Fruit fly (Drosophila melanogaster) whole organism, prepupa: ENCODE measurements around the gene CG14712.

ENCODE experiments used
- Blimp-1 ChIP-seq: fragments of 200-800 bp; sonication (Bioruptor generic); optimal IDR thresholded peaks from 3 replicates; lab custom pipeline; 2017; ENCODE audit warnings: missing biosample characterization, missing genetic modification characterization, mild to moderate bottlenecking, moderate library complexity, missing genetic modification reagents
- CG10669 ChIP-seq: fragments of 200-800 bp; sonication (Bioruptor generic); optimal IDR thresholded peaks from 3 replicates; lab custom pipeline; 2018; ENCODE audit warnings: missing biosample characterization, mild to moderate bottlenecking, missing genetic modification characterization, moderate library complexity
- CG11294 ChIP-seq: fragments of 200-800 bp; sonication (Bioruptor generic); IDR thresholded peaks from 2 replicates; pipeline ENCODE4 v1.3.6; 2022; ENCODE audit warnings: missing biosample characterization, missing genetic modification characterization
- CG1621 ChIP-seq: fragments of 200-800 bp; sonication (Bioruptor generic); optimal IDR thresholded peaks from 3 replicates; lab custom pipeline; 2018; ENCODE audit warnings: missing biosample characterization, mild to moderate bottlenecking, missing genetic modification characterization
- CG16779 ChIP-seq: fragments of 200-800 bp; sonication (Bioruptor generic); optimal IDR thresholded peaks from 3 replicates; lab custom pipeline; 2017; ENCODE audit warnings: missing biosample characterization, mild to moderate bottlenecking, missing genetic modification characterization
- CG3032 ChIP-seq: fragments of 200-800 bp; optimal IDR thresholded peaks from 2 replicates; lab custom pipeline; 2019; ENCODE audit warnings: missing biosample characterization, mild to moderate bottlenecking, missing genetic modification characterization, moderate library complexity
- CG31627 ChIP-seq: fragments of 200-800 bp; sonication (Bioruptor generic); optimal IDR thresholded peaks from 3 replicates; lab custom pipeline; 2016; ENCODE audit warnings: missing biosample characterization, missing genetic modification characterization
- CG32006 ChIP-seq: fragments of 200-800 bp; sonication (Bioruptor generic); optimal IDR thresholded peaks from 3 replicates; lab custom pipeline; 2017; ENCODE audit warnings: missing biosample characterization, mild to moderate bottlenecking, missing genetic modification characterization
- CG34406 ChIP-seq: fragments of 200-800 bp; sonication (Bioruptor generic); optimal IDR thresholded peaks from 3 replicates; lab custom pipeline; 2016; ENCODE audit warnings: missing biosample characterization, missing genetic modification characterization
- CG3919 ChIP-seq: fragments of 200-800 bp; sonication (Bioruptor generic); optimal IDR thresholded peaks from 3 replicates; lab custom pipeline; 2016; ENCODE audit warnings: missing biosample characterization, missing genetic modification characterization
- CG4318 ChIP-seq: fragments of 200-800 bp; sonication (Bioruptor generic); optimal IDR thresholded peaks from 3 replicates; lab custom pipeline; 2017; ENCODE audit warnings: missing biosample characterization, mild to moderate bottlenecking, missing genetic modification characterization
- CG6808 ChIP-seq: fragments of 200-800 bp; sonication (Bioruptor generic); optimal IDR thresholded peaks from 3 replicates; lab custom pipeline; 2017; ENCODE audit warnings: missing biosample characterization, missing genetic modification characterization, mild to moderate bottlenecking, moderate library complexity, missing genetic modification reagents
- CG7368 ChIP-seq: fragments of 200-800 bp; sonication (Bioruptor generic); optimal IDR thresholded peaks from 3 replicates; lab custom pipeline; 2016; ENCODE audit warnings: missing biosample characterization, missing genetic modification characterization
- CG8119 ChIP-seq: fragments of 200-800 bp; sonication (Bioruptor generic); IDR thresholded peaks from 3 replicates; pipeline ENCODE4 v1.3.6; 2022; ENCODE audit warnings: missing biosample characterization, missing genetic modification characterization
- CG8319 ChIP-seq: fragments of 200-800 bp; sonication (Bioruptor generic); optimal IDR thresholded peaks from 3 replicates; lab custom pipeline; 2016; ENCODE audit warnings: missing biosample characterization, missing genetic modification characterization
- CG9139 ChIP-seq: fragments of 200-800 bp; sonication (Bioruptor generic); optimal IDR thresholded peaks from 3 replicates; lab custom pipeline; 2017; ENCODE audit warnings: missing biosample characterization, mild to moderate bottlenecking, missing genetic modification characterization
- Eip75B ChIP-seq: fragments of 200-800 bp; sonication (Bioruptor generic); optimal IDR thresholded peaks from 3 replicates; lab custom pipeline; 2016; ENCODE audit warnings: missing biosample characterization, missing genetic modification characterization
- Eip93F ChIP-seq: fragments of 200-800 bp; sonication (Bioruptor generic); optimal IDR thresholded peaks from 2 replicates; lab custom pipeline; 2016; ENCODE audit warnings: missing biosample characterization, mild to moderate bottlenecking, missing genetic modification characterization
- Ets21C ChIP-seq: fragments of 200-800 bp; sonication (Bioruptor generic); optimal IDR thresholded peaks from 3 replicates; lab custom pipeline; 2016; ENCODE audit warnings: missing biosample characterization, missing genetic modification characterization
- Ets96B ChIP-seq: fragments of 200-800 bp; optimal IDR thresholded peaks from 2 replicates; lab custom pipeline; 2019; ENCODE audit warnings: missing biosample characterization, mild to moderate bottlenecking, missing genetic modification characterization, moderate library complexity
- Gug ChIP-seq: fragments of 200-800 bp; sonication (Bioruptor generic); IDR thresholded peaks from 2 replicates; pipeline ENCODE4 v1.3.6; 2022; ENCODE audit warnings: missing biosample characterization, missing genetic modification characterization
- Hr38 ChIP-seq: sonication (Bioruptor generic); optimal IDR thresholded peaks from 2 replicates; lab custom pipeline; 2016; ENCODE audit warnings: missing biosample characterization, missing genetic modification characterization
- Hr39 ChIP-seq: fragments of 200-800 bp; sonication (Bioruptor generic); optimal IDR thresholded peaks from 2 replicates; lab custom pipeline; 2016; ENCODE audit warnings: missing biosample characterization, missing genetic modification characterization
- Hr4 ChIP-seq: fragments of 200-800 bp; sonication (Bioruptor generic); optimal IDR thresholded peaks from 3 replicates; lab custom pipeline; 2016; ENCODE audit warnings: missing biosample characterization, missing genetic modification characterization
- Lpt ChIP-seq: fragments of 200-800 bp; sonication (Bioruptor generic); optimal IDR thresholded peaks from 3 replicates; lab custom pipeline; 2016; ENCODE audit warnings: missing biosample characterization, missing genetic modification characterization
- Met ChIP-seq: fragments of 200-800 bp; sonication (Bioruptor generic); optimal IDR thresholded peaks from 3 replicates; lab custom pipeline; 2016; ENCODE audit warnings: missing biosample characterization, missing genetic modification characterization
- OdsH ChIP-seq: fragments of 200-800 bp; sonication (Bioruptor generic); optimal IDR thresholded peaks from 3 replicates; lab custom pipeline; 2016; ENCODE audit warnings: missing biosample characterization, missing genetic modification characterization
- Smox ChIP-seq: fragments of 200-800 bp; sonication (Bioruptor generic); optimal IDR thresholded peaks from 3 replicates; lab custom pipeline; 2016; ENCODE audit warnings: missing biosample characterization, missing genetic modification characterization
- Sox102F ChIP-seq: fragments of 200-800 bp; sonication (Bioruptor generic); optimal IDR thresholded peaks from 2 replicates; lab custom pipeline; 2016; ENCODE audit warnings: missing biosample characterization, mild to moderate bottlenecking, missing genetic modification characterization
- Sox14 ChIP-seq: fragments of 200-800 bp; sonication (Bioruptor generic); optimal IDR thresholded peaks from 3 replicates; lab custom pipeline; 2016; ENCODE audit warnings: missing biosample characterization, missing genetic modification characterization
- Sox15 ChIP-seq: fragments of 200-800 bp; sonication (Bioruptor generic); optimal IDR thresholded peaks from 3 replicates; lab custom pipeline; 2016; ENCODE audit warnings: missing biosample characterization, missing genetic modification characterization
- achi ChIP-seq: fragments of 200-800 bp; sonication (Bioruptor generic); optimal IDR thresholded peaks from 3 replicates; lab custom pipeline; 2016; ENCODE audit warnings: missing biosample characterization, missing genetic modification characterization
- acj6 ChIP-seq: fragments of 200-800 bp; sonication (Bioruptor generic); optimal IDR thresholded peaks from 3 replicates; lab custom pipeline; 2016; ENCODE audit warnings: missing biosample characterization, missing genetic modification characterization
- dac ChIP-seq: fragments of 200-800 bp; sonication (Bioruptor generic); optimal IDR thresholded peaks from 2 replicates; lab custom pipeline; 2017; ENCODE audit warnings: missing biosample characterization, mild to moderate bottlenecking, missing genetic modification characterization
- dsx ChIP-seq: fragments of 200-800 bp; optimal IDR thresholded peaks from 3 replicates; lab custom pipeline; 2019; ENCODE audit warnings: missing biosample characterization, mild to moderate bottlenecking, missing genetic modification characterization, moderate library complexity; ENCODE audit not compliant: poor library complexity, severe bottlenecking
- eg ChIP-seq: fragments of 200-800 bp; sonication (Bioruptor generic); IDR thresholded peaks from 3 replicates; pipeline ENCODE4 v1.3.6; 2022; ENCODE audit warnings: missing biosample characterization, missing genetic modification characterization
- esn ChIP-seq: fragments of 200-800 bp; sonication (Bioruptor generic); optimal IDR thresholded peaks from 2 replicates; lab custom pipeline; 2016; ENCODE audit warnings: missing biosample characterization, mild to moderate bottlenecking, missing genetic modification characterization, moderate library complexity
- fd59A ChIP-seq: fragments of 200-800 bp; sonication (Bioruptor generic); optimal IDR thresholded peaks from 2 replicates; lab custom pipeline; 2017; ENCODE audit warnings: missing biosample characterization, mild to moderate bottlenecking, missing genetic modification characterization, missing genetic modification reagents
- fd85E ChIP-seq: fragments of 200-800 bp; sonication (Bioruptor generic); optimal IDR thresholded peaks from 3 replicates; lab custom pipeline; 2016; ENCODE audit warnings: missing biosample characterization, missing genetic modification characterization
- fkh ChIP-seq: fragments of 200-800 bp; sonication (Bioruptor generic); optimal IDR thresholded peaks from 3 replicates; lab custom pipeline; 2017; ENCODE audit warnings: missing biosample characterization, mild to moderate bottlenecking, missing genetic modification characterization, moderate library complexity
- lz ChIP-seq: fragments of 200-800 bp; sonication (Bioruptor generic); optimal IDR thresholded peaks from 3 replicates; lab custom pipeline; 2016; ENCODE audit warnings: missing biosample characterization, missing genetic modification characterization
- net ChIP-seq: fragments of 200-800 bp; sonication (Bioruptor generic); optimal IDR thresholded peaks from 3 replicates; lab custom pipeline; 2016; ENCODE audit warnings: missing biosample characterization, missing genetic modification characterization
- pdm3 ChIP-seq: fragments of 200-800 bp; sonication (Bioruptor generic); optimal IDR thresholded peaks from 3 replicates; lab custom pipeline; 2016; ENCODE audit warnings: missing biosample characterization, missing genetic modification characterization
- salr ChIP-seq, 2 experiments: fragments of 200-800 bp; sonication (Bioruptor generic); optimal IDR thresholded peaks; 3 replicates each; lab custom pipeline; 2016 to 2018; ENCODE audit warnings: missing biosample characterization in 2 of 2, missing genetic modification characterization in 2 of 2, mild to moderate bottlenecking in 1 of 2
- spab ChIP-seq: fragments of 200-800 bp; sonication (Bioruptor generic); optimal IDR thresholded peaks from 2 replicates; lab custom pipeline; 2017; ENCODE audit warnings: missing biosample characterization, mild to moderate bottlenecking, missing genetic modification characterization, missing genetic modification reagents
- ss ChIP-seq, 2 experiments: fragments of 200-800 bp; sonication (Bioruptor generic); optimal IDR thresholded peaks; 2 replicates in 1 of 2; 3 replicates in 1 of 2; lab custom pipeline; 2017 to 2018; ENCODE audit warnings: mild to moderate bottlenecking in 2 of 2, missing biosample characterization in 2 of 2, missing genetic modification characterization in 2 of 2, moderate library complexity in 1 of 2
- svp ChIP-seq: fragments of 200-800 bp; sonication (Bioruptor generic); peaks from one replicate; lab custom pipeline; 2016; ENCODE audit warnings: missing biosample characterization, missing genetic modification characterization
- vri ChIP-seq: fragments of 200-800 bp; sonication (Bioruptor generic); optimal IDR thresholded peaks from 3 replicates; lab custom pipeline; 2016; ENCODE audit warnings: missing biosample characterization, mild to moderate bottlenecking, missing genetic modification characterization

CG14712 gene

DNA sequence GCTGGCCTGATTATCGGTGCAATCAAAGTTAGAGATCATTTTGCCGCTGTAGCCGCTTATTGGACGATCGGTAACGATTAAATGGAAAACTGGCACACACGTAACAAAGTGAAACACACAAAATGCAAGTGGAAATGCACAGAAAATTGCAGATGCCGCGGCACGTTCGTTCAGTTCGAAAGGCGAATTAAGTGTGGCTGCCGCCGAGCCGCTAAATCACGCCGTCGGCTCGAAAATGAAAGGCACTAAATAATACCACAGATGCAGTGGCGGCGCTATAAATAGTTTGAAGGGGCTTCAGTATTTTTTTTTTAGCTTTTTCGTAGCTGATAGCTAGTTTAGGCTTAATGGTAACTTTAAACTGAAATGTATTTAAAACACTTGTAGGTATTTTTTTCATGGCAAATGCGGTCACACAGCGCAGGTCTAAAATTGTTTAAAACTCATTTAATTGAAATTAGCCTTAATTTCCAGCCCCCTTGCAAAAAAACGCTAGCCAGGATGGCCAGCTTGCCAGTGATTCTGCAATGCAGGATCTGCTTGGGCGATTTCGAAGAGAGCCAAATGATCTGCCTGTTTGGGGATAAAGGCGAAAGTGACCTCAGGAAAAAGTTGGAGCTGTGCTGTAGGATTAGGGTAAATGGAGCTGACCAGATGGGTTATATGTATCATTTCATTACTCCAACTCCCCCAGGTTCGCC lies 8.7 kb upstream of the CG14712 start, which contains the start of the genes Jupiter and CG14710 (continued):
- TF ChIP-seq eg (GFP tag; lab: Robert Waterston, UW): peak; percentile 70; the same call in 2 of the 3 replicates
- no peak for TF ChIP-seq svp (GFP tag; lab: Kevin White, UChicago)
- TF ChIP-seq vri (GFP tag; lab: Kevin White, UChicago): no peak
- peak; percentile 30 for TF ChIP-seq achi
- no peak for TF ChIP-seq CG8319 (GFP tag; lab: Kevin White, UChicago)
- TF ChIP-seq Hr4 (GFP tag; lab: Kevin White, UChicago): peak; percentile 37
- TF ChIP-seq Ets96B (tag; lab: Kevin White, UChicago): peak; percentile 19
- peak; percentile 49 for TF ChIP-seq Sox15 (GFP tag; lab: Kevin White, UChicago)
- TF ChIP-seq Eip75B (GFP tag; lab: Kevin White, UChicago): no peak
- no peak for TF ChIP-seq CG10669 (GFP tag; lab: Kevin White, UChicago)
- TF ChIP-seq CG11294 (GFP tag; lab: Robert Waterston, UW): peak; percentile 57; the same call in 1 of the 2 replicates
- peak; percentile 39 for TF ChIP-seq CG1621 (tag; lab: Kevin White, UChicago)
- no peak for TF ChIP-seq Hr38 (GFP tag; lab: Kevin White, UChicago)
- no peak for TF ChIP-seq fd59A (GFP tag; lab: Kevin White, UChicago)
- peak; percentile 50; the same call in 1 of the 2 replicates for TF ChIP-seq Gug (GFP tag; lab: Robert Waterston, UW)
- peak; percentile 41 for TF ChIP-seq acj6 (GFP tag; lab: Kevin White, UChicago)
- peak; percentile 78 for TF ChIP-seq CG31627 (GFP tag; lab: Kevin White, UChicago)
- TF ChIP-seq Sox14 (GFP tag; lab: Kevin White, UChicago): peak; percentile 67
- TF ChIP-seq Ets21C (GFP tag; lab: Kevin White, UChicago): peak; percentile 64
- TF ChIP-seq ss (GFP tag; optimal IDR thresholded peaks at IDR 0.05; lab: Kevin White, UChicago): peak; percentile 52 to 61
- peak; percentile 47 for TF ChIP-seq OdsH (GFP tag; lab: Kevin White, UChicago)
- TF ChIP-seq fd85E (GFP tag; lab: Kevin White, UChicago): no peak
- no peak for TF ChIP-seq net
- TF ChIP-seq lz: peak; percentile 73
- peak; percentile 37; the same call in 1 of the 3 replicates for TF ChIP-seq CG8119 (GFP tag; lab: Robert Waterston, UW)
- TF ChIP-seq spab: no peak
- no peak for TF ChIP-seq CG34406
- TF ChIP-seq dac (GFP tag; lab: Kevin White, UChicago): no peak
- TF ChIP-seq Blimp-1 (GFP tag; lab: Kevin White, UChicago): no peak
- no peak for TF ChIP-seq CG4318
- TF ChIP-seq fkh (GFP tag; lab: Kevin White, UChicago): no peak
- peak; percentile 52 for TF ChIP-seq CG3032 (tag; lab: Kevin White, UChicago)
- peak in 1 of 2 experiments; percentile 16 for TF ChIP-seq salr (GFP tag; optimal IDR thresholded peaks at IDR 0.05; lab: Kevin White, UChicago)
- TF ChIP-seq Hr39 (GFP tag; lab: Kevin White, UChicago): peak; percentile 65
- no peak for TF ChIP-seq Eip93F
- TF ChIP-seq CG9139 (GFP tag; lab: Kevin White, UChicago): no peak
- no peak for TF ChIP-seq Lpt (GFP tag; lab: Kevin White, UChicago)
- no peak for TF ChIP-seq Sox102F (GFP tag; lab: Kevin White, UChicago)
- TF ChIP-seq, all 60 proteins: peak for 30

DNA sequence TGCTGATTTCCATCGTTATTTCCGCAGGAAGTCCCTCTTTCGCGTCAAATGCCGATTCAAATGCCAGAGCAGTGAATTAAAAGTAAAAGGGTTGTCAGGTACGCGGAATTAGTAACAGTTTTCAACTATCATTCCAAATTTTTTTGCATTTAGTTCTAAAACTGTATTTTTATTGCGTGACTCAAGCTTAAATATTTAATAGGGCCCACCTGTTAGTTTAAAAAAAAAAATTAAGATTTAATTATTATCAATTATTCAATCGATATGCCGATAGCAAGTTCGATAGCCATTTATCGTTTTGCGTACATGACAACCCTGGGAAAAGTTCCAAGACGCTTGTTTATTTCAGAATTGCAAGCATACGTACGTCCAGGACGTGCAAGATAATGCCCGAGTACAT lies 5.5 kb upstream of the CG14712 start, which contains the start of gene CG14711:
Gene CG14711, plus strand, starts transcription at position 315 of the 400 bp plus-strand sequence.
- no peak for TF ChIP-seq CG7368 (GFP tag; lab: Kevin White, UChicago)
- TF ChIP-seq Sox15 (GFP tag; lab: Kevin White, UChicago): peak; percentile 64
- no peak for TF ChIP-seq pdm3 (GFP tag; lab: Kevin White, UChicago)
- no peak for TF ChIP-seq dac (GFP tag; lab: Kevin White, UChicago)
- TF ChIP-seq CG9139 (GFP tag; lab: Kevin White, UChicago): no peak
- no peak for TF ChIP-seq dsx (GFP tag; lab: Kevin White, UChicago)
- no peak for TF ChIP-seq Smox (GFP tag; lab: Kevin White, UChicago)
- no peak for TF ChIP-seq Eip75B (GFP tag; lab: Kevin White, UChicago)
- TF ChIP-seq Gug (GFP tag; lab: Robert Waterston, UW): peak; percentile 44; the same call in 1 of the 2 replicates
- no peak for TF ChIP-seq CG6808 (GFP tag; lab: Kevin White, UChicago)
- no peak for TF ChIP-seq CG16779 (tag; lab: Kevin White, UChicago)
- no peak for TF ChIP-seq CG3919 (GFP tag; lab: Kevin White, UChicago)
- peak; percentile 76 for TF ChIP-seq Sox14 (GFP tag; lab: Kevin White, UChicago)
- no peak for TF ChIP-seq CG4318
- peak; percentile 83; the same call in 2 of the 3 replicates for TF ChIP-seq eg (GFP tag; lab: Robert Waterston, UW)
- TF ChIP-seq CG32006: no peak
- peak; percentile 87 for TF ChIP-seq esn
- peak; percentile 82 for TF ChIP-seq achi
- no peak for TF ChIP-seq Hr4 (GFP tag; lab: Kevin White, UChicago)
- no peak for TF ChIP-seq Met (GFP tag; lab: Kevin White, UChicago)
- peak; percentile 82 for TF ChIP-seq CG3032 (tag; lab: Kevin White, UChicago)
- peak; percentile 80 for TF ChIP-seq CG31627 (GFP tag; lab: Kevin White, UChicago)
